Worm (Caenorhabditis elegans): ENCODE measurements around the gene snai-1.

DNA sequence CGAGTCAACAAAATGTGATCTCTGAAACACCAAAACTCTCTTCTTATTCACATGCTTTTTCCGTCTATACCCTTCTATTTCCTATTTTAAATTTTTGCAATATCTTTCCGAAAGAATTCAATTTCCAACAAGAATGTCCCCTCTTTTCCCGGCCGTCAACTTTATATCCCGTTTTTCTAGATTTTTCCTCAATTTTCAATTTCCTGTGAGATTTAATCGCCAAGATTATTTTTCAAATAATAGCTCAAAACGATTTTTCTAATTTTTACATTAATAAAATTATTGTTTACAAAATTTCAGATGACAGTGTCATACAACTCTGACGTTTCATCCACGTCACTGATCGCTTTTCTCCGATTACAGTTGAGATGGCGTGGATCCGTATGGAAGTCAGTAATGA lies 30.2 kb downstream of the snai-1 start, which contains the start of gene best-19:
- TF ChIP-seq him-1 (tag; optimal IDR thresholded peaks at IDR 0.05) (no peak), W03F9.2 (tag; optimal IDR thresholded peaks at IDR 0.05) (no peak)
